Fruit fly (Drosophila melanogaster) whole organism, embryonic: ENCODE data around the gene wge.

Experiments
- Adf1 ChIP-seq: fragments of 200-800 bp; sonication (Bioruptor generic); IDR thresholded peaks from 2 replicates; pipeline ENCODE4 v1.3.6; 2022; ENCODE audit warnings: missing biosample characterization, missing genetic modification characterization
- BEAF-32 ChIP-seq: fragments of 200-800 bp; sonication (Bioruptor generic); optimal IDR thresholded peaks from 3 replicates; lab custom pipeline; 2017; ENCODE audit warnings: missing biosample characterization, missing genetic modification characterization, mild to moderate bottlenecking, moderate library complexity, missing genetic modification reagents
- CG10267 ChIP-seq: fragments of 200-800 bp; sonication (Bioruptor generic); optimal IDR thresholded peaks from 2 replicates; lab custom pipeline; 2018; ENCODE audit warnings: missing biosample characterization, mild to moderate bottlenecking, missing genetic modification characterization, moderate library complexity
- CG11398 ChIP-seq: fragments of 200-800 bp; sonication (Bioruptor generic); optimal IDR thresholded peaks from 2 replicates; lab custom pipeline; 2016; ENCODE audit warnings: missing biosample characterization, missing genetic modification characterization
- CG11696 ChIP-seq: fragments of 200-800 bp; sonication (Bioruptor generic); IDR thresholded peaks from 2 replicates; pipeline ENCODE4 v1.3.6; 2022; ENCODE audit warnings: missing biosample characterization, missing genetic modification characterization
- CG15269 ChIP-seq: fragments of 200-800 bp; sonication (Bioruptor generic); optimal IDR thresholded peaks from 2 replicates; lab custom pipeline; 2018; ENCODE audit warnings: missing biosample characterization, mild to moderate bottlenecking, missing genetic modification characterization, moderate library complexity
- CG15514 ChIP-seq: fragments of 200-800 bp; sonication (Bioruptor generic); optimal IDR thresholded peaks from 3 replicates; lab custom pipeline; 2017; ENCODE audit warnings: missing biosample characterization, missing genetic modification characterization, mild to moderate bottlenecking, moderate library complexity, missing genetic modification reagents
- CG15601 ChIP-seq: fragments of 200-800 bp; sonication (Bioruptor generic); optimal IDR thresholded peaks from 3 replicates; lab custom pipeline; 2019; ENCODE audit warnings: missing biosample characterization, mild to moderate bottlenecking, missing genetic modification characterization, moderate library complexity
- CG17802 ChIP-seq: fragments of 200-800 bp; sonication (Bioruptor generic); optimal IDR thresholded peaks from 2 replicates; lab custom pipeline; 2018; ENCODE audit warnings: missing biosample characterization, mild to moderate bottlenecking, missing genetic modification characterization, moderate library complexity
- CG2202 ChIP-seq: fragments of 200-800 bp; sonication (Bioruptor generic); optimal IDR thresholded peaks from 2 replicates; lab custom pipeline; 2018; ENCODE audit warnings: missing biosample characterization, mild to moderate bottlenecking, missing genetic modification characterization
- CG2712 ChIP-seq: fragments of 200-800 bp; optimal IDR thresholded peaks from 3 replicates; lab custom pipeline; 2019; ENCODE audit warnings: missing biosample characterization, mild to moderate bottlenecking, missing genetic modification characterization, moderate library complexity
- CG30403 ChIP-seq: fragments of 200-800 bp; sonication (Bioruptor generic); optimal IDR thresholded peaks from 3 replicates; lab custom pipeline; 2016; ENCODE audit warnings: missing biosample characterization, missing genetic modification characterization
- CG32767 ChIP-seq: fragments of 200-800 bp; sonication (Bioruptor generic); IDR thresholded peaks from 2 replicates; pipeline ENCODE4 v1.3.6; 2022; ENCODE audit warnings: missing biosample characterization, missing genetic modification characterization
- CG3407 ChIP-seq: fragments of 200-800 bp; sonication (Bioruptor generic); optimal IDR thresholded peaks from 2 replicates; lab custom pipeline; 2018; ENCODE audit warnings: missing biosample characterization, mild to moderate bottlenecking, missing genetic modification characterization
- CG42726 ChIP-seq: fragments of 200-800 bp; sonication (Bioruptor generic); IDR thresholded peaks from 2 replicates; pipeline ENCODE4 v1.3.6; 2022; ENCODE audit warnings: missing biosample characterization, missing genetic modification characterization; ENCODE audit not compliant: partially characterized antibody
- CG6272 ChIP-seq: fragments of 200-800 bp; sonication (Bioruptor generic); IDR thresholded peaks from 2 replicates; pipeline ENCODE4 v1.3.6; 2022; ENCODE audit warnings: missing biosample characterization, missing genetic modification characterization
- CG6654 ChIP-seq: fragments of 200-800 bp; sonication (Bioruptor generic); optimal IDR thresholded peaks from 2 replicates; lab custom pipeline; 2017; ENCODE audit warnings: missing biosample characterization, mild to moderate bottlenecking, missing genetic modification characterization
- CG6689 ChIP-seq: fragments of 200-800 bp; sonication (Bioruptor generic); IDR thresholded peaks from 2 replicates; pipeline ENCODE4 v1.3.6; 2022; ENCODE audit warnings: missing biosample characterization, missing genetic modification characterization
- CG7987 ChIP-seq: fragments of 200-800 bp; sonication (Bioruptor generic); optimal IDR thresholded peaks from 2 replicates; lab custom pipeline; 2018; ENCODE audit warnings: missing biosample characterization, mild to moderate bottlenecking, missing genetic modification characterization, moderate library complexity
- CG8359 ChIP-seq: fragments of 200-800 bp; sonication (Bioruptor generic); optimal IDR thresholded peaks from 2 replicates; lab custom pipeline; 2017; ENCODE audit warnings: missing biosample characterization, mild to moderate bottlenecking, missing genetic modification characterization, borderline replicate concordance
- CG9437 ChIP-seq: fragments of 200-800 bp; sonication (Bioruptor generic); optimal IDR thresholded peaks from 2 replicates; lab custom pipeline; 2018; ENCODE audit warnings: missing biosample characterization, mild to moderate bottlenecking, missing genetic modification characterization
- Dip3 ChIP-seq: fragments of 200-800 bp; sonication (Bioruptor generic); optimal IDR thresholded peaks from 3 replicates; lab custom pipeline; 2016; ENCODE audit warnings: missing biosample characterization, missing genetic modification characterization
- Doc3 ChIP-seq: fragments of 200-800 bp; sonication (Bioruptor generic); IDR thresholded peaks from 3 replicates; pipeline ENCODE4 v1.3.6; 2022; ENCODE audit warnings: missing biosample characterization, missing genetic modification characterization; ENCODE audit not compliant: partially characterized antibody
- E2f1 ChIP-seq: fragments of 200-800 bp; sonication (Bioruptor generic); IDR thresholded peaks from 2 replicates; pipeline ENCODE4 v1.3.6; 2022; ENCODE audit warnings: missing biosample characterization, missing genetic modification characterization
- Ets65A ChIP-seq: fragments of 200-800 bp; sonication (Bioruptor generic); peaks from one replicate; lab custom pipeline; 2016; ENCODE audit warnings: missing biosample characterization, missing genetic modification characterization
- MBD-R2 ChIP-seq: fragments of 200-800 bp; sonication (Bioruptor generic); IDR thresholded peaks from 2 replicates; pipeline ENCODE4 v1.3.6; 2022; ENCODE audit warnings: missing biosample characterization, missing genetic modification characterization
- NC2α ChIP-seq: fragments of 200-800 bp; sonication (Bioruptor generic); optimal IDR thresholded peaks from 2 replicates; lab custom pipeline; 2016; ENCODE audit warnings: missing biosample characterization, missing genetic modification characterization
- NFAT ChIP-seq: fragments of 200-800 bp; sonication (Bioruptor generic); IDR thresholded peaks from 2 replicates; pipeline ENCODE4 v1.3.6; 2022; ENCODE audit warnings: missing biosample characterization, missing genetic modification characterization
- Nf-YA ChIP-seq: fragments of 200-800 bp; sonication (Bioruptor generic); IDR thresholded peaks from 2 replicates; pipeline ENCODE4 v1.3.6; 2022; ENCODE audit warnings: missing biosample characterization, missing genetic modification characterization
- ase ChIP-seq: fragments of 200-800 bp; sonication (Bioruptor generic); IDR thresholded peaks from 3 replicates; pipeline ENCODE4 v1.3.6; 2022; ENCODE audit warnings: missing biosample characterization, missing genetic modification characterization
- az2 ChIP-seq: fragments of 200-800 bp; sonication (Bioruptor generic); optimal IDR thresholded peaks from 3 replicates; lab custom pipeline; 2016; ENCODE audit warnings: missing biosample characterization, missing genetic modification characterization
- bab2 ChIP-seq: fragments of 200-800 bp; sonication (Bioruptor generic); optimal IDR thresholded peaks from 2 replicates; lab custom pipeline; 2016; ENCODE audit warnings: missing biosample characterization, missing genetic modification characterization
- caup ChIP-seq: fragments of 200-800 bp; sonication (Bioruptor generic); optimal IDR thresholded peaks from 3 replicates; lab custom pipeline; 2017; ENCODE audit warnings: missing biosample characterization, mild to moderate bottlenecking, missing genetic modification characterization, moderate library complexity; ENCODE audit not compliant: severe bottlenecking
- ci ChIP-seq: fragments of 200-800 bp; sonication (Bioruptor generic); IDR thresholded peaks from 3 replicates; pipeline ENCODE4 v1.3.6; 2022; ENCODE audit warnings: missing biosample characterization, missing genetic modification characterization
- crc ChIP-seq: fragments of 200-800 bp; sonication (Bioruptor generic); optimal IDR thresholded peaks from 2 replicates; lab custom pipeline; 2016; ENCODE audit warnings: missing biosample characterization, missing genetic modification characterization
- dan ChIP-seq: fragments of 200-800 bp; sonication (Bioruptor generic); IDR thresholded peaks from 2 replicates; pipeline ENCODE4 v1.3.6; 2022; ENCODE audit warnings: missing biosample characterization, missing genetic modification characterization
- gcm2 ChIP-seq: fragments of 200-800 bp; sonication (Bioruptor generic); optimal IDR thresholded peaks from 2 replicates; lab custom pipeline; 2016; ENCODE audit warnings: missing biosample characterization, missing genetic modification characterization
- gfzf ChIP-seq: fragments of 200-800 bp; sonication (Bioruptor generic); optimal IDR thresholded peaks from 2 replicates; lab custom pipeline; 2016; ENCODE audit warnings: missing biosample characterization, mild to moderate bottlenecking, missing genetic modification characterization, moderate library complexity
- gro ChIP-seq: fragments of 200-800 bp; sonication (Bioruptor generic); optimal IDR thresholded peaks from 2 replicates; lab custom pipeline; 2016; ENCODE audit warnings: missing biosample characterization, missing genetic modification characterization
- inv ChIP-seq: fragments of 200-800 bp; sonication (Bioruptor generic); IDR thresholded peaks from 2 replicates; pipeline ENCODE4 v1.3.6; 2022; ENCODE audit warnings: missing biosample characterization, missing genetic modification characterization; ENCODE audit not compliant: partially characterized antibody
- nau ChIP-seq: fragments of 200-800 bp; sonication (Bioruptor generic); optimal IDR thresholded peaks from 3 replicates; lab custom pipeline; 2017; ENCODE audit warnings: missing biosample characterization, mild to moderate bottlenecking, missing genetic modification characterization, missing genetic modification reagents
- nerfin-2 ChIP-seq: fragments of 200-800 bp; sonication (Bioruptor generic); IDR thresholded peaks from 2 replicates; pipeline ENCODE4 v1.3.6; 2022; ENCODE audit warnings: missing biosample characterization, missing genetic modification characterization; ENCODE audit not compliant: partially characterized antibody
- p53 ChIP-seq: fragments of 200-800 bp; sonication (Bioruptor generic); optimal IDR thresholded peaks from 2 replicates; lab custom pipeline; 2016; ENCODE audit warnings: missing biosample characterization, missing genetic modification characterization
- prd ChIP-seq, 3 experiments: fragments of >200 bp in 2 of 3; fragments of 200-800 bp in 1 of 3; sonication (Bioruptor generic) in 1 of 3; optimal IDR thresholded peaks in 2 of 3; IDR thresholded peaks in 1 of 3; 2 replicates in 2 of 3; 3 replicates in 1 of 3; pipeline versions ENCODE4 v1.3.6 to Lab custom; 2017 to 2022; ENCODE audit warnings: missing biosample characterization in 1 of 3, missing genetic modification characterization in 1 of 3
- sob ChIP-seq: fragments of 200-800 bp; sonication (Bioruptor generic); IDR thresholded peaks from 2 replicates; pipeline ENCODE4 v1.3.6; 2022; ENCODE audit warnings: missing biosample characterization, missing genetic modification characterization
- stc ChIP-seq: fragments of 200-800 bp; sonication (Bioruptor generic); IDR thresholded peaks from 2 replicates; pipeline ENCODE4 v1.3.6; 2022; ENCODE audit warnings: missing biosample characterization, missing genetic modification characterization
- vvl ChIP-seq: fragments of 200-800 bp; sonication (Bioruptor generic); IDR thresholded peaks from 2 replicates; pipeline ENCODE4 v1.3.6; 2022; ENCODE audit warnings: missing biosample characterization, missing genetic modification characterization
- zen2 ChIP-seq: fragments of 200-800 bp; sonication (Bioruptor generic); IDR thresholded peaks from 3 replicates; pipeline ENCODE4 v1.3.6; 2022; ENCODE audit warnings: missing biosample characterization, missing genetic modification characterization; ENCODE audit not compliant: partially characterized antibody
- zfh1 ChIP-seq: fragments of 200-800 bp; sonication (Bioruptor generic); IDR thresholded peaks from 3 replicates; pipeline ENCODE4 v1.3.6; 2022; ENCODE audit warnings: missing biosample characterization, missing genetic modification characterization
- zfh2 ChIP-seq: fragments of 200-800 bp; sonication (Bioruptor generic); optimal IDR thresholded peaks from 2 replicates; lab custom pipeline; 2016; ENCODE audit warnings: missing biosample characterization, missing genetic modification characterization

wge gene

DNA sequence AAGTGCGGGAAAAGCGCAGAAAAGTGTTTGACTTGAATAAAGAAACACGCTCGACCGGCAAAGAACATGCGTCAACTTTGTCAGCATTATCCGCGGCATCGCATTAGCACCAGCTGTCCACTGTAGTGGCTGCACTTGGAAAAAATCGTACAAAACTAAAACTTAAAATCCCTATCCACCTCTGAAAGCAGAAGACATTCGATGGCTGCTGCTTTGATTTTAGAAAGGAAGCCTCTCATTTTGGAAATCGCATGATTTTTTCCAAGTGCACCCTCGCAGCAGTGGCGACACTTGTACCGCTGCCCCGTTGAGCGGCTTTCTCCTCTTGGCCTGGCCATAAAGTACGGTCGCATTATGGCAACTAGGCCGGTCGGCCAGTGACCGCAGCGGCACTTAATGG is 56.7 kb downstream of the wge start (continued):
- no peak for TF ChIP-seq CG10267 (tag; lab: Kevin White, UChicago)
- no peak for TF ChIP-seq Adf1 (GFP tag; lab: Robert Waterston, UW)
- no peak for TF ChIP-seq CG2202
- TF ChIP-seq dan (GFP tag; lab: Robert Waterston, UW) = no peak
- TF ChIP-seq Doc3 (GFP tag; lab: Robert Waterston, UW) = no peak
- no peak for TF ChIP-seq CG17802
- no peak for TF ChIP-seq CG15601 (tag; lab: Kevin White, UChicago)
- TF ChIP-seq sob = peak; percentile 30; the same call in 1 of the 2 replicates
- no peak for TF ChIP-seq inv (GFP tag; lab: Robert Waterston, UW)
- TF ChIP-seq crc = no peak
- no peak for TF ChIP-seq gro (GFP tag; lab: Kevin White, UChicago)
- no peak for TF ChIP-seq CG11696 (GFP tag; lab: Robert Waterston, UW)
- 0 out of 2 replicates have a peak, but pooled peaks have one; percentile 25 for TF ChIP-seq CG32767
- no peak for TF ChIP-seq nau (GFP tag; lab: Kevin White, UChicago)
- TF ChIP-seq ase (GFP tag; lab: Robert Waterston, UW) = 0 out of 3 replicates have a peak, but pooled peaks have one; percentile 12
- TF ChIP-seq CG15514 (GFP tag; lab: Kevin White, UChicago) = no peak
- 0 out of 2 replicates have a peak, but pooled peaks have one; percentile 20 for TF ChIP-seq stc (GFP tag; lab: Robert Waterston, UW)
- TF ChIP-seq nerfin-2 (GFP tag; lab: Robert Waterston, UW) = no peak
- TF ChIP-seq ci (GFP tag; lab: Robert Waterston, UW) = peak; percentile 86
- peak; percentile 21 for TF ChIP-seq CG15269 (tag; lab: Kevin White, UChicago)
- no peak for TF ChIP-seq CG7987 (GFP tag; lab: Kevin White, UChicago)
- no peak for TF ChIP-seq CG9437 (GFP tag; lab: Kevin White, UChicago)
- TF ChIP-seq CG3407 (GFP tag; lab: Kevin White, UChicago) = no peak
- TF ChIP-seq Dip3 = no peak
- no peak for TF ChIP-seq p53
- TF ChIP-seq gcm2 = no peak
- no peak for TF ChIP-seq gfzf (GFP tag; lab: Kevin White, UChicago)
- peak; percentile 52 for TF ChIP-seq vvl
- TF ChIP-seq CG6654 (GFP tag; lab: Kevin White, UChicago) = no peak
- TF ChIP-seq CG8359 (GFP tag; lab: Kevin White, UChicago) = no peak
- peak; percentile 48 for TF ChIP-seq az2 (GFP tag; lab: Kevin White, UChicago)
- peak; percentile 55 for TF ChIP-seq CG30403 (GFP tag; lab: Kevin White, UChicago)
- TF ChIP-seq CG6272 (GFP tag; lab: Robert Waterston, UW) = 0 out of 2 replicates have a peak, but pooled peaks have one; percentile 9
- TF ChIP-seq CG11398 = no peak
- TF ChIP-seq CG6689 (GFP tag; lab: Robert Waterston, UW) = peak; percentile 57; the same call in 1 of the 2 replicates
- TF ChIP-seq E2f1 = 0 out of 2 replicates have a peak, but pooled peaks have one; percentile 33
- TF ChIP-seq NFAT (GFP tag; lab: Robert Waterston, UW) = peak; percentile 41; the same call in 1 of the 2 replicates
- no peak for TF ChIP-seq caup
- peak; percentile 68; the same call in 2 of the 3 replicates for TF ChIP-seq zfh1 (GFP tag; lab: Robert Waterston, UW)
- TF ChIP-seq BEAF-32 (GFP tag; lab: Kevin White, UChicago) = no peak
- peak; percentile 44; the same call in 1 of the 2 replicates for TF ChIP-seq Nf-YA (GFP tag; lab: Robert Waterston, UW)
- TF ChIP-seq bab2 (GFP tag; lab: Kevin White, UChicago) = peak; percentile 44
- no peak for TF ChIP-seq NC2α (GFP tag; lab: Kevin White, UChicago)
- no peak for TF ChIP-seq CG42726 (GFP tag; lab: Robert Waterston, UW)
- no peak for TF ChIP-seq Ets65A (GFP tag; lab: Kevin White, UChicago)
- TF ChIP-seq MBD-R2 (GFP tag; lab: Robert Waterston, UW) = no peak
- TF ChIP-seq zen2 (GFP tag; lab: Robert Waterston, UW) = no peak
- TF ChIP-seq CG2712 (tag; lab: Kevin White, UChicago) = peak; percentile 45
- TF ChIP-seq prd (optimal IDR thresholded peaks at IDR 0.05; lab: Kevin White, UChicago) = no peak
- peak; percentile 68; the same call in 2 of the 3 replicates for TF ChIP-seq prd (GFP tag; IDR thresholded peaks at IDR 0.05; lab: Robert Waterston, UW)
- no peak for TF ChIP-seq zfh2
